Worm (Caenorhabditis elegans): ENCODE results near the gene cul-5.

- TF ChIP-seq hlh-30 (tag; optimal IDR thresholded peaks at IDR 0.05; ENCODE audit: insufficient read depth) (no peak), lin-15B (tag; optimal IDR thresholded peaks at IDR 0.05) (no peak), ztf-11 (tag; optimal IDR thresholded peaks at IDR 0.05) (no peak), lin-13 (GFP tag; optimal IDR thresholded peaks at IDR 0.05) (no peak)
These were observed 51.6 kb downstream of the cul-5 start, which contains the start of gene fipr-6 for ce11 chrV:10230932-10231331.
